Fruit fly (Drosophila melanogaster) S2 (cell line): Measurements from ENCODE around the gene Ilk.

Experiments
- CG8478 ChIP-seq: fragments of >200 bp; optimal IDR thresholded peaks from 2 replicates; lab custom pipeline; 2018
- CTCF ChIP-seq, 2 experiments: fragments of >200 bp; optimal IDR thresholded peaks; 2 replicates each; lab custom pipeline; 2018

Gene Ilk

DNA sequence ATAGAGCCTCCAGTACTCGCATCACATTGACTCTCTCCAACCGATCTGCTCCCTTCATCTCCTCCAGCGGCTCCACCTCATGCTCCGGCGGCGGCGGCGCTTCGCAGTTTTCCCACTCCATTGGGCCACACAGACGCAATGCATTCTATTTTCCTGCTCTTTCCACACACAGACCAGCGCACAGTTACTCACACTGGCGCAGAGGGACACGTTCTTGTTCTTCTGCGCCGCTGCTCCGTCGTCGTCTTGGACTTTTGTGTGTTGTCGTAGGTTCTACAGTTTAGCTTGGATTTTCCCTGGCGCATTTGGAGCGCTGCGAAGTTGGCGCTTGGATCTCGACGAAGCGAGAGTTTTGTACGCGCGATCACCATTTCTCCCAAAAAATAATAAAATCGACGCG lies 9.6 kb downstream of the Ilk start, which contains the start of gene Eip78C:
Eip78C (plus strand) TSS at position 301 of the 400 bp plus-strand sequence.
- no peak for TF ChIP-seq CG8478 (lab: Kevin White, UChicago)
- TF ChIP-seq CTCF (optimal IDR thresholded peaks at IDR 0.05; lab: Kevin White, UChicago) = no peak

- TF ChIP-seq CG8478 (lab: Kevin White, UChicago) = no peak
- no peak for TF ChIP-seq CTCF (optimal IDR thresholded peaks at IDR 0.05; lab: Kevin White, UChicago)
Measured at dm6 chr3L:21229764-21230163, 13.1 kb downstream of the Ilk start.

DNA sequence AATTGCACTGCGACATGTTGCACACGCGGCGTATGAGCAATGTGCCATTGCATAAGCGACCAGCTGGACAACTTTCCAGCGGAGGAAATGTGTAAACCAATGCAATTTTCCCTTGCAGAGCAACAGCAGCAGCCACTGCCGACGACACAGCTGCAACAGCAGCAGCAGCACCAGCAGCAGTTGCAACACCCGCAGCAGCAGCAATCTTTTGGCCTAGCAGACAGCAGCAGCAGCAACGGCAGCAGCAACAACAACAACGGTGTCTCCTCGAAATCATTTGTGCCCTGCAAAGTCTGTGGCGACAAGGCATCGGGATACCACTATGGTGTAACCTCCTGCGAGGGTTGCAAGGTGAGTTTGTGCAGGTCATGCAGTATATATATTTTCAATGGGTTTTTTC lies 14.1 kb downstream of the Ilk start:
- no peak for TF ChIP-seq CG8478 (lab: Kevin White, UChicago)

dm6 chr3L:21236959-21237551 lies 20.4 kb downstream of the Ilk start:
- TF ChIP-seq CG8478 (lab: Kevin White, UChicago) (no peak), CTCF (optimal IDR thresholded peaks at IDR 0.05; lab: Kevin White, UChicago) (no peak)

DNA sequence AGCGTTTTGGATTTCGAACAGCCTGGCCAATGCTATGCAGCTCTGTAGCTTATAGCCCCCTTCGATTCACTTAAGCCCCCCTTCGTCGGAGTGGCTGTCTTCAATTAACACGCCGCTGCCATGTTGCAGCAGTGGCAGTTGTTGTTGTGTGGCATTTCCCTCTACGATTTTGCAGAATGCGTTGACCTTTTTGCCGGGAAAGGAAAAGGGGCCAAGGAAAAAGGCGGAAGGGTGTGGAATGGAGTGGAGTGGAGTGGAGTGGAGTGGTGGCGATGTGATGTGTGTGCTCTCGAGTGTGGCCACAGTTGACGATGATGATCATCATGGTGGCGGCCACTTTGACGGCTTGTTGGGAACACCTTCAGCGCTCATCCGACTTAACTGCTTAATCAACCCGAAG lies 21.7 kb downstream of the Ilk start:
- TF ChIP-seq CG8478 (lab: Kevin White, UChicago) = no peak
- TF ChIP-seq CTCF (optimal IDR thresholded peaks at IDR 0.05; lab: Kevin White, UChicago) = no peak

DNA sequence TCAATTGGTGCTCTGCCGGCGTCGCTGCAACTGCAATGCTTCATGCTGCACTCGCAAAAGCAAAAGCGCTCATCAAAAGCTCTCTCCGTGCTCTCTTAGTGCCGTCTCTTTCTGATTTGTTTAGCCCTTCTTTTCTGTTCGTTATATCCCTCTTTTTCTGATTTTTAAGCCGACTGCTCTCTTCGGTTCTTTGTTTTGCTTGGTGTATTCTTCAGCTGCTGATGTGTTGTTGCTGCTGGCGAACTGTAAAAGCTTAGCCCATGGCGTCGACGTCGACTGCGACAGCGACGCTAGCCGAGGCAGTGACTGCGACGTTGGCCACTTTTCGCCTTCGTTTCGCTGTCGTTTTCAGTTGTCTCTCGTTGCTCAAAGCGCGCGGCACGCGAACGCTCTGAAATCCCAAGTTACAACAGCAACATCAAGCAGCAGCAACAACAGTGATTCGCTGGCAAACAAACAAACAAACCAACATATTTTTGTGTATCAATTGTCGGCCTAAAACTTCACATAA lies 23.4 kb downstream of the Ilk start:
- TF ChIP-seq CG8478 (lab: Kevin White, UChicago) = no peak
- no peak for TF ChIP-seq CTCF (optimal IDR thresholded peaks at IDR 0.05; lab: Kevin White, UChicago)

DNA sequence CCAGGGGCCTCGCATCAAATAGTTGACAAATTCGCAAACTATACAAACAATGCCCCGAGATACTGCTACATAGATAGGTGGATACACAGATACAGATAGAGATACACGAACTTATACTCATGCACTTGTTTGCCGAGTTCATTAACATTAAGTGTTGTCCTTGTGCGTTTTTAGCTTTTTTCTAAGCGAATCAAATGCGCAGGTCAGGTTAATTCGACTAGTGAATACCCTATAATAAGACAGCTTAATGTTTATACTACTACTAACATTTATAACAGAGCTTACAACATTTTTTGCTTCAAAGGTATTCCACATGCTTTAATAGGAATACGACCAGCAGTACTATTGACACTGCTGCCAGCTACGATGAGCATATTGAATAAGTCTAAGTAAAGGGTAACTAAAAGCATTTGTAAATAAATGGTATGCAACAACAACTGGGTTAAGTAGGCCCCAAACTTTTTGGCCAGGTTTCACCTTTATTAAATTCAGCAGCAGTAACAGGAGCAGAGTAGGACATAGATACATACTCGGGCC lies 24.8 kb downstream of the Ilk start:
- TF ChIP-seq CTCF (optimal IDR thresholded peaks at IDR 0.05; lab: Kevin White, UChicago) = no peak
- TF ChIP-seq CG8478 (lab: Kevin White, UChicago) = no peak

dm6 chr3L:21242958-21243357 lies 26.3 kb downstream of the Ilk start:
- TF ChIP-seq CTCF (optimal IDR thresholded peaks at IDR 0.05; lab: Kevin White, UChicago) (no peak), CG8478 (lab: Kevin White, UChicago) (no peak)

- no peak for TF ChIP-seq CG8478 (lab: Kevin White, UChicago)
- TF ChIP-seq CTCF (optimal IDR thresholded peaks at IDR 0.05; lab: Kevin White, UChicago) = no peak
Measured at dm6 chr3L:21243417-21243816, 26.7 kb downstream of the Ilk start.

DNA sequence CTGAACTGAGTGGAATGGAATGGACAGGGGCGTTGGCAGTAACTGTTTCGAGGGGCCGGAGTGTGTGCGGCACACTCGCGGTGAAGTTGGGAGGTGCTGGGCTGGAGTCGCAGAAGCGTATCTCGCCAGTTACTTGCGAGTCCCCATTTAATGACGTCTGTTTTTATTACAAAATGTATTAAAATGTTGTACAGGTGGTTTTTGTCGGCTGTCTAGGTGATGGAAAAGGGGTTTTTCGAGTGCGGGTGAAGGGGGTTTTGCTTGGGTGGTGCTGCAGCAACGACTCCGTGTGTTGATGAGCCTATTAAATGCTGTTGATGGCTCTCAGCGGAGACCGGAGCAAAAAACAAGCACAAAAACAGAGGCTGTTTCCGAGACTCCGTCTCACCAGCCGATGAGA lies 34.7 kb downstream of the Ilk start:
- TF ChIP-seq CG8478 (lab: Kevin White, UChicago) (no peak), CTCF (optimal IDR thresholded peaks at IDR 0.05; lab: Kevin White, UChicago) (no peak)

dm6 chr3L:21252525-21252924 lies 35.8 kb downstream of the Ilk start:
- no peak for TF ChIP-seq CTCF (optimal IDR thresholded peaks at IDR 0.05; lab: Kevin White, UChicago)
- TF ChIP-seq CG8478 (lab: Kevin White, UChicago) = no peak

dm6 chr3L:21252932-21253760 lies 36.4 kb downstream of the Ilk start:
- TF ChIP-seq CG8478 (lab: Kevin White, UChicago) = no peak
- no peak for TF ChIP-seq CTCF (optimal IDR thresholded peaks at IDR 0.05; lab: Kevin White, UChicago)

DNA sequence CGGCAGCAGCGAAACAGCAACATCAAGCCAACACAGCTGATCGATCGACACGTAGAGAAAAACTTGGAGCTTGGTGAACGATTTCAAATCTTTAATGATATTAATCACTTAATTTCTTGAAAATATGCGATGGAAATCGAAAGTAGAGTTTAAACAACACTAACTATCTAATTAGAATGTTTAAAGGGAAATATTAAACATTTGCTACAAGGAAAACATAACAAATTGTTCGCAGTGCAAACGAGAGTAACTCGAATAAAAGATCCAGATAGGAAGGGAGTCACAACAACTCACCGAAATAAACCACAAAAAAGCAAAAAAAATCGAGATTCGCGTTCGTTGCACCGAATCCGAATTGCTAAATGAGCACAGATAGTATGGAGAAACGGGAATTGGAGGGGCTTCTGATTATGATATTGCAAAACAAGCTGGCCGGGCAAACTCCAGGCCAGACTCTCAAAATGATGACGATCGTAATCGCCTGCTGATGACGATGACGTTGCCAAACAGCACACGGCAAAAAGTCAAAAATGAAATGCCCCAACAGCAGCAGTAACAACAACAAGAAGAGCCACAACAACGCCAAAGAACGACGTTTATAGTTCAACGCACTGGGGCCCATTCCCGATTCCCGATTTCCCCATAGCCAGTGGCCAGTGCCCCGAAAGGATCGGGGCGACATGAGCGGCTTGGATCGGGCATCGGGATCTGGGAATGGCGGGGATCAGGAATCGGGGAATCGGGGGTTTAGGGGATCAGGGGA lies 37.2 kb downstream of the Ilk start:
- TF ChIP-seq CG8478 (lab: Kevin White, UChicago) (no peak), CTCF (optimal IDR thresholded peaks at IDR 0.05; lab: Kevin White, UChicago) (no peak)

dm6 chr3L:21254524-21254972 lies 37.8 kb downstream of the Ilk start:
- TF ChIP-seq CTCF (optimal IDR thresholded peaks at IDR 0.05; lab: Kevin White, UChicago) (no peak), CG8478 (lab: Kevin White, UChicago) (no peak)
